Fruit fly (Drosophila melanogaster): Measurements from ENCODE around the gene Itpr.
A peak's percentile ranks its signal among the peaks of the same experiment; 100 is the strongest.

The Itpr gene

DNA sequence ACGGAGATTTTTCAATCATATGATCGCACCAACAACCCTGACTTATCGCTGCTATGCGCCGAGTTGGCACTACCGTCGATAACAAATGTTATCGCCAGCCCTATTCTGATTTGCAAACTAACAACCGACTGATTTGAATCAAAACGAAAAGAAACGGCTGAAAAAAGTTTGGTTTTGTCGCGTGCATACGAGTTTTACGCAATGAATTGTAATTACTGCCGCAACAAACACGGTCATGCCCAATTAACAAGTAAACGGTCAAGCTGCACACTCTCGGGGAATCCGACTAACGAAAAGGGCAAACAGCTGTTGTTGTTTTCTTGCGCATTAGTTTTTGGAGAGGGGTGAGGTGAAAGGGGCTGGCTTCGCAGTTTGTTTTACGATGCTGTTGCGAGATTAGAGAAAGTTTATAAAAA is 47.9 kb downstream of the Itpr start, which contains the start of the genes CG14671 and CG12746 (continued):
- TF ChIP-seq knrl (GFP tag; IDR thresholded peaks at IDR 0.05; ENCODE audit: partially characterized antibody): 0 out of 3 replicates have a peak, but pooled peaks have one; percentile 9
- TF ChIP-seq crol (GFP tag; IDR thresholded peaks at IDR 0.05): peak; percentile 94
- peak; percentile 36; the same call in 1 of the 2 replicates for TF ChIP-seq nerfin-2 (GFP tag; IDR thresholded peaks at IDR 0.05; ENCODE audit: partially characterized antibody)
- no peak for TF ChIP-seq cad (GFP tag; optimal IDR thresholded peaks at IDR 0.05)
- TF ChIP-seq CG15479 (GFP tag; optimal IDR thresholded peaks at IDR 0.05): peak; percentile 57
- TF ChIP-seq CG11504 (tag; optimal IDR thresholded peaks at IDR 0.05): no peak

DNA sequence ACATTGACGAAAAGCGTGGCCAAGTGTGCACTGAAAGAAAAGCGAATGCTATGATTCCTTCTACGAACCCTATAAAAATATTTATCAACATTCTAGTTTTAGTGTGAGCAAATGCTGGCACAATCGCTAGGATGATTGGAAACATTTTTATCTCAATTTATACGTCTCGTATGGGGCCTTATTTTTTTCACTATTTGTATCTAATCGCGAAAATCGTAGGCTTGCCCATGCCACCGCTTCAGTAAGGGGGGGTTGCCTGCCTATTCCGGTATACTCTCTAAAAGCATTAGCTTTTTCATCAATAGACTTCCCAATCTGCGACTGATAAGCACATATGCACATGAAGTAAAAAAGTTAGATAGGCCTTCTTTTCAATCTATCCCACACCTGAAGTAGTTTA is 48.7 kb downstream of the Itpr start:
- peak; percentile 72 for TF ChIP-seq CG31224 (GFP tag; IDR thresholded peaks at IDR 0.05)
- TF ChIP-seq Sox100B (GFP tag; optimal IDR thresholded peaks at IDR 0.05): peak; percentile 72
- TF ChIP-seq GATAe (GFP tag; conservative IDR thresholded peaks at IDR 0.05): peak; percentile 94
- TF ChIP-seq MBD-R2 (GFP tag; IDR thresholded peaks at IDR 0.05): peak; percentile 66
- TF ChIP-seq otp (GFP tag; IDR thresholded peaks at IDR 0.05): peak; percentile 85
- TF ChIP-seq CG42726 (GFP tag; IDR thresholded peaks at IDR 0.05; ENCODE audit: partially characterized antibody): no peak
- TF ChIP-seq hkb (optimal IDR thresholded peaks at IDR 0.05): no peak
- peak; percentile 92 for TF ChIP-seq hkb (GFP tag; IDR thresholded peaks at IDR 0.05)
- TF ChIP-seq hbn (GFP tag; IDR thresholded peaks at IDR 0.05; ENCODE audit: partially characterized antibody): no peak
- peak; percentile 86 for TF ChIP-seq Taf1 (GFP tag; IDR thresholded peaks at IDR 0.05)
- TF ChIP-seq H15 (GFP tag; IDR thresholded peaks at IDR 0.05): peak; percentile 74
- TF ChIP-seq B-H1 (GFP tag; IDR thresholded peaks at IDR 0.05): peak; percentile 84
- TF ChIP-seq HHEX (GFP tag; optimal IDR thresholded peaks at IDR 0.05): peak; percentile 80
- TF ChIP-seq fd102C (GFP tag; optimal IDR thresholded peaks at IDR 0.05): no peak
- TF ChIP-seq Max (GFP tag; optimal IDR thresholded peaks at IDR 0.05): peak; percentile 52
- TF ChIP-seq exex (tag; optimal IDR thresholded peaks at IDR 0.05): peak; percentile 95
- peak; percentile 60 for TF ChIP-seq CG8944 (GFP tag; optimal IDR thresholded peaks at IDR 0.05)
- peak; percentile 60 for TF ChIP-seq CG6254 (GFP tag; optimal IDR thresholded peaks at IDR 0.05)
- TF ChIP-seq tio (GFP tag; optimal IDR thresholded peaks at IDR 0.05): no peak
- TF ChIP-seq CG18476 (GFP tag; optimal IDR thresholded peaks at IDR 0.05): peak; percentile 65
- TF ChIP-seq hth (optimal IDR thresholded peaks at IDR 0.05): no peak
- TF ChIP-seq Dad (GFP tag; optimal IDR thresholded peaks at IDR 0.05): peak; percentile 62
- TF ChIP-seq amos (GFP tag; IDR thresholded peaks at IDR 0.05; ENCODE audit: partially characterized antibody): no peak
- peak; percentile 73; the same call in 1 of the 2 replicates for TF ChIP-seq chm (GFP tag; IDR thresholded peaks at IDR 0.05)
- TF ChIP-seq nom (GFP tag; optimal IDR thresholded peaks at IDR 0.05): no peak
- TF ChIP-seq insv (GFP tag; optimal IDR thresholded peaks at IDR 0.05): no peak
- peak; percentile 43 for TF ChIP-seq btn (GFP tag; optimal IDR thresholded peaks at IDR 0.05)
- no peak for TF ChIP-seq CG4328 (GFP tag; optimal IDR thresholded peaks at IDR 0.05)
- TF ChIP-seq fd96Cb (tag; optimal IDR thresholded peaks at IDR 0.05): peak; percentile 74
- peak; percentile 47 for TF ChIP-seq CG5180 (GFP tag; optimal IDR thresholded peaks at IDR 0.05)
- TF ChIP-seq chinmo (GFP tag; IDR thresholded peaks at IDR 0.05; ENCODE audit: partially characterized antibody): peak; percentile 50; the same call in 1 of the 4 replicates
- TF ChIP-seq CG7786 (GFP tag; optimal IDR thresholded peaks at IDR 0.05): peak; percentile 83
- TF ChIP-seq CG6272 (GFP tag; IDR thresholded peaks at IDR 0.05): peak; percentile 84
- TF ChIP-seq CG3407 (GFP tag; optimal IDR thresholded peaks at IDR 0.05): peak; percentile 68
- TF ChIP-seq Dll (GFP tag; IDR thresholded peaks at IDR 0.05; ENCODE audit: partially characterized antibody): no peak
- TF ChIP-seq gro (GFP tag; optimal IDR thresholded peaks at IDR 0.05): peak; percentile 82
- TF ChIP-seq Ptx1 (GFP tag; IDR thresholded peaks at IDR 0.05): peak; percentile 86
- no peak for TF ChIP-seq Sox102F (GFP tag; optimal IDR thresholded peaks at IDR 0.05)
- TF ChIP-seq Usf (GFP tag; optimal IDR thresholded peaks at IDR 0.05): peak; percentile 11
- peak; percentile 34 for TF ChIP-seq NC2α (GFP tag; optimal IDR thresholded peaks at IDR 0.05)
- TF ChIP-seq esg (GFP tag; conservative IDR thresholded peaks at IDR 0.05): peak; percentile 82
- TF ChIP-seq prd (optimal IDR thresholded peaks at IDR 0.05): no peak
- peak; percentile 90 for TF ChIP-seq prd (GFP tag; IDR thresholded peaks at IDR 0.05)
- peak; percentile 80 for TF ChIP-seq CG4730 (GFP tag; IDR thresholded peaks at IDR 0.05)
